Worm (Caenorhabditis elegans) whole organism, mixed stage, embryonic: Measurements from ENCODE around the gene ttbk-2.1.
"Not testable (repeated sequence)": the region's sequence is repeated elsewhere in the genome, so short reads cannot be mapped to it uniquely, and the experiment has no call there.

Experiments used
- M03D4.4 ChIP-seq: sonication (generic microtip); optimal IDR thresholded peaks from 2 replicates; lab custom pipeline; 2017; ENCODE audit warnings: mild to moderate bottlenecking, missing genetic modification characterization, missing compliant biosample characterization
- bed-3 ChIP-seq: fragments of 200-800 bp; sonication (Bioruptor generic); optimal IDR thresholded peaks from 3 replicates; lab custom pipeline; 2018; ENCODE audit warnings: mild to moderate bottlenecking, missing genetic modification characterization, moderate library complexity, missing compliant biosample characterization
- blmp-1 ChIP-seq: fragments of 150-350 bp; optimal IDR thresholded peaks from 2 replicates; lab custom pipeline; 2014; ENCODE audit warnings: missing biosample characterization, missing genetic modification characterization
- ceh-39 ChIP-seq: fragments of 150-350 bp; optimal IDR thresholded peaks from 2 replicates; lab custom pipeline; 2014; ENCODE audit warnings: missing biosample characterization, missing genetic modification characterization
- ceh-43 ChIP-seq: fragments of 200-800 bp; sonication (Bioruptor generic); optimal IDR thresholded peaks from 2 replicates; lab custom pipeline; 2018; ENCODE audit warnings: mild to moderate bottlenecking, missing genetic modification characterization, moderate library complexity, missing compliant biosample characterization
- ceh-83 ChIP-seq: fragments of 200-800 bp; sonication (Bioruptor generic); optimal IDR thresholded peaks from 2 replicates; lab custom pipeline; 2018; ENCODE audit warnings: mild to moderate bottlenecking, missing genetic modification characterization, missing compliant biosample characterization
- ces-1 ChIP-seq: fragments of 150-350 bp; optimal IDR thresholded peaks from 2 replicates; lab custom pipeline; 2014; ENCODE audit warnings: missing biosample characterization, missing genetic modification reagents, missing genetic modification characterization
- cnd-1 ChIP-seq: fragments of 200-800 bp; sonication (Bioruptor generic); optimal IDR thresholded peaks from 2 replicates; lab custom pipeline; 2018; ENCODE audit warnings: mild to moderate bottlenecking, missing genetic modification characterization, missing compliant biosample characterization
- drap-1 ChIP-seq: fragments of 200-800 bp; sonication (Bioruptor generic); optimal IDR thresholded peaks from 3 replicates; lab custom pipeline; 2018; ENCODE audit warnings: mild to moderate bottlenecking, missing genetic modification characterization, missing compliant biosample characterization
- elt-1 ChIP-seq: sonication (generic microtip); optimal IDR thresholded peaks from 2 replicates; lab custom pipeline; 2017; ENCODE audit warnings: missing genetic modification characterization, mild to moderate bottlenecking, missing compliant biosample characterization, antibody characterized with exemption, moderate library complexity, borderline replicate concordance; ENCODE audit not compliant: insufficient read depth
- elt-3 ChIP-seq: fragments of 150-350 bp; optimal IDR thresholded peaks from 2 replicates; lab custom pipeline; 2014; ENCODE audit warnings: missing biosample characterization, missing genetic modification characterization
- flh-1 ChIP-seq: fragments of 200-800 bp; sonication (Bioruptor generic); optimal IDR thresholded peaks from 2 replicates; lab custom pipeline; 2018; ENCODE audit warnings: mild to moderate bottlenecking, missing genetic modification characterization, moderate library complexity, missing compliant biosample characterization
- ham-2 ChIP-seq: fragments of 200-800 bp; sonication (Bioruptor generic); optimal IDR thresholded peaks from 2 replicates; lab custom pipeline; 2018; ENCODE audit warnings: mild to moderate bottlenecking, missing genetic modification characterization, missing compliant biosample characterization
- hlh-1 ChIP-seq: fragments of 150-350 bp; optimal IDR thresholded peaks from 2 replicates; lab custom pipeline; 2014; ENCODE audit warnings: missing biosample characterization, missing genetic modification reagents, missing genetic modification characterization
- lin-13 ChIP-seq: fragments of 150-350 bp; optimal IDR thresholded peaks from 2 replicates; lab custom pipeline; 2014; ENCODE audit warnings: missing biosample characterization, missing genetic modification characterization
- lsy-2 ChIP-seq: fragments of 150-350 bp; optimal IDR thresholded peaks from 2 replicates; lab custom pipeline; 2014; ENCODE audit warnings: missing biosample characterization, missing genetic modification characterization
- mab-5 ChIP-seq: fragments of 150-350 bp; optimal IDR thresholded peaks from 2 replicates; lab custom pipeline; 2014; ENCODE audit warnings: missing biosample characterization, missing genetic modification characterization
- mep-1 ChIP-seq: fragments of 150-350 bp; optimal IDR thresholded peaks from 2 replicates; lab custom pipeline; 2017; ENCODE audit warnings: missing biosample characterization, missing genetic modification reagents, missing genetic modification characterization, inconsistent platforms
- mls-2 ChIP-seq: sonication (generic microtip); optimal IDR thresholded peaks from 2 replicates; lab custom pipeline; 2016; ENCODE audit warnings: mild to moderate bottlenecking, missing genetic modification characterization, moderate library complexity, missing compliant biosample characterization
- nhr-12 ChIP-seq: fragments of 150-350 bp; optimal IDR thresholded peaks from 2 replicates; lab custom pipeline; 2014; ENCODE audit warnings: missing biosample characterization, missing genetic modification characterization
- nhr-2 ChIP-seq: fragments of 150-350 bp; optimal IDR thresholded peaks from 2 replicates; lab custom pipeline; 2014; ENCODE audit warnings: missing biosample characterization, missing genetic modification characterization
- nhr-237 ChIP-seq: fragments of 150-350 bp; optimal IDR thresholded peaks from 2 replicates; lab custom pipeline; 2014; ENCODE audit warnings: missing biosample characterization, missing genetic modification characterization
- nhr-28 ChIP-seq: fragments of 150-350 bp; optimal IDR thresholded peaks from 2 replicates; lab custom pipeline; 2014; ENCODE audit warnings: missing biosample characterization, missing genetic modification characterization
- nhr-76 ChIP-seq: sonication (generic microtip); optimal IDR thresholded peaks from 2 replicates; lab custom pipeline; 2017; ENCODE audit warnings: missing biosample characterization, missing genetic modification characterization
- pha-4 ChIP-seq: fragments of 150-350 bp; optimal IDR thresholded peaks from 2 replicates; lab custom pipeline; 2018; ENCODE audit warnings: missing biosample characterization, missing genetic modification reagents, missing genetic modification characterization
- sem-2 ChIP-seq: fragments of 200-800 bp; sonication (Bioruptor generic); optimal IDR thresholded peaks from 2 replicates; lab custom pipeline; 2018; ENCODE audit warnings: mild to moderate bottlenecking, missing genetic modification characterization, missing compliant biosample characterization
- snpc-4 ChIP-seq: fragments of 150-350 bp; optimal IDR thresholded peaks from 2 replicates; lab custom pipeline; 2014; ENCODE audit warnings: missing biosample characterization, missing genetic modification characterization
- sptf-1 ChIP-seq: sonication (generic microtip); optimal IDR thresholded peaks from 2 replicates; lab custom pipeline; 2017; ENCODE audit warnings: mild to moderate bottlenecking, missing genetic modification characterization, moderate library complexity, missing compliant biosample characterization
- tbx-8 ChIP-seq: fragments of 200-800 bp; sonication (Bioruptor generic); optimal IDR thresholded peaks from 2 replicates; lab custom pipeline; 2018; ENCODE audit warnings: mild to moderate bottlenecking, missing genetic modification characterization, moderate library complexity, missing compliant biosample characterization
- unc-120 ChIP-seq: sonication (generic microtip); optimal IDR thresholded peaks from 2 replicates; lab custom pipeline; 2017; ENCODE audit warnings: missing genetic modification characterization, missing compliant biosample characterization; ENCODE audit not compliant: poor library complexity, severe bottlenecking
- unc-39 ChIP-seq: fragments of 150-350 bp; optimal IDR thresholded peaks from 2 replicates; lab custom pipeline; 2014; ENCODE audit warnings: missing biosample characterization, missing genetic modification characterization
- unc-62 ChIP-seq: fragments of 150-350 bp; optimal IDR thresholded peaks from 2 replicates; lab custom pipeline; 2014; ENCODE audit warnings: missing biosample characterization, missing genetic modification reagents, missing genetic modification characterization
- zip-8 ChIP-seq: fragments of 150-350 bp; optimal IDR thresholded peaks from 2 replicates; lab custom pipeline; 2014; ENCODE audit warnings: missing biosample characterization, missing genetic modification characterization

ttbk-2.1 gene

DNA sequence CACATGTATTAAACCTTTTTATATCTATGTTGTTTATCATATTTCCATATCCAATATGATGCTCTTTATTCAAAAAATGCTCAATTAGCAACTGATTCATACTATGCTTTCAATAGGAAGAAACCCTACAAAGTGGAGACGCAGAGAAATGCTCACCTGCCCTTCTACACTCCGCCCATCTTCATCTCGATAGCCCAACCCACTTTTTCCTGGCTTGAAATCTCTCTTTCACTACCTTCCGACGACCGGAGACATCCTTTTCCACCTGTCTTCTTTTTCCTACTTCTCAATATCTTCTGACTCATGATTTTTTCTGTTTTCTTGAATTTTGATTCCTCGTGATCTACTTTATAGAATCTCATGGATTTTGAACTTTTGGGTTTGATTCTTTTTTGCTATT lies 30.4 kb downstream of the ttbk-2.1 start:
- no peak for TF ChIP-seq nhr-237 (tag; lab: Kevin White, UChicago)
- TF ChIP-seq sem-2 (GFP tag; lab: Kevin White, UChicago), result no peak
- TF ChIP-seq drap-1 (GFP tag; lab: Kevin White, UChicago), result no peak
- TF ChIP-seq nhr-12 (tag; lab: Kevin White, UChicago), result no peak
- TF ChIP-seq nhr-76, result no peak
- no peak for TF ChIP-seq mls-2 (tag; lab: Kevin White, UChicago)
- TF ChIP-seq ces-1, result no peak
- no peak for TF ChIP-seq tbx-8
- TF ChIP-seq M03D4.4 (tag; lab: Kevin White, UChicago), result no peak

DNA sequence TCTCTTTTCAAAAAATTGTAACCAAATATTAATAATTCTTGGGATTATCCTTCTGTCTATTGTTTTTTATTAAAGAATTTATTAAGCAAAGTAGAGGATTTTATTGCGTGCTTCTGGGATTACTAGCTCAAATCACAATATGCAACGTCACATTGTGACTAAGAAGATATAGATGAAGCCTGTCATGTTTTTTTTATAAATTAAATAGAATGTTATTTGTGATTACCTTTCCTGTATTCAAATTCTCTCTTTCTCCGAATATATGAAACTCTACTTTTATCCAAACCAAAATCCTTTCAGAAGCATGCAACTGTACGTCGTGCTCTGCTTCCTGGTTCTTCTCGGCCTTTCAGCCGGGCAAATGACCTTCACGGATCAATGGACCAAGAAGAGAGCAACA lies 32.1 kb downstream of the ttbk-2.1 start, which contains the start of gene nlp-47:
nlp-47 (plus strand) TSS at position 301 of the 400 bp plus-strand sequence.
- TF ChIP-seq tbx-8 (no peak), drap-1 (GFP tag; lab: Kevin White, UChicago) (no peak), ceh-43 (GFP tag; lab: Kevin White, UChicago) (no peak), unc-120 (no peak), zip-8 (tag; lab: Kevin White, UChicago) (no peak), unc-62 (no peak)

DNA sequence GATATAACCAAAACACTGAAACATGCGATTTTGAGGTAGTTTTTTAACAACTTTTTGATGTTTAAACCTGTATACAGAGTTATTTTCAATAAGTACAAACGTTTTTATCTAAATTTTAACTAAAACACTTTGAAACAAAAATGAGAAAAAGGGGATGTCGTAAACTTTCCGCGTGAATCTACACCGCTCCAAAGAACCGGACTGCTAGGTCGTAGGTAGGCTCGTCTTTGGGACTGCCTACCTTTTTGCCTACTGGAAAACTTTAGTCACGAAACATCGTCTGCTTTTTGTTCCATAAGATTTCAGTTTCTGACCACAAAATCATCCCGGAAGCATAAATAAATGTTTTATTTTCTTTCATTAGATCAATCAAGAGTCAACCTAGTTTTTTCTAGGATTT lies 32.7 kb downstream of the ttbk-2.1 start:
- no peak for TF ChIP-seq elt-3 (tag; lab: Kevin White, UChicago)
- no peak for TF ChIP-seq mab-5 (tag; lab: Kevin White, UChicago)
- no peak for TF ChIP-seq hlh-1 (tag; lab: Kevin White, UChicago)
- no peak for TF ChIP-seq lsy-2 (tag; lab: Kevin White, UChicago)
- TF ChIP-seq blmp-1 (tag; lab: Kevin White, UChicago), result no peak
- TF ChIP-seq elt-1 (tag; lab: Kevin White, UChicago), result no peak

DNA sequence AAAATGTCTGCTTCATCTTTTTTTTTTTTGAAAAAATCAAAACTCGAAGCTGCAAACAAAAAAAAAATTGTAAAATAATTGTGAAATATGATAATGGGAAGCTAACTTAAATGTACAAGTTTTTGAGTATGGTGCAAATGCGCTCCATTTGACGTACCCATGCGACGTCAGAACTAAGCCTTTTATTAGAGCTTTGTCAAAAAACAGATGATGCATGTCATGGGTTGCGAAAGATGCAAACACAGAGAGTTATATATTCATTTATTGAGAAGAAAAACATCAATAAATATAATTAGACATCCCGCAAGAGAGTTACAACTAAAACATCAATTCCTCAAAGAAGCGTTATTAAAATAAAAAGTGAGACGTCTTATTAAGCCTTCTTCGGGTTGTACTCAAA lies 36.0 kb downstream of the ttbk-2.1 start:
- TF ChIP-seq mep-1 (tag; lab: Kevin White, UChicago) (no peak), pha-4 (no peak), hlh-1 (tag; lab: Kevin White, UChicago) (no peak), mls-2 (tag; lab: Kevin White, UChicago) (no peak), blmp-1 (tag; lab: Kevin White, UChicago) (no peak), ceh-39 (tag; lab: Kevin White, UChicago) (no peak), bed-3 (GFP tag; lab: Kevin White, UChicago) (no peak), elt-3 (tag; lab: Kevin White, UChicago) (no peak), flh-1 (GFP tag; lab: Kevin White, UChicago) (no peak), ces-1 (no peak), tbx-8 (no peak), nhr-2 (no peak), drap-1 (GFP tag; lab: Kevin White, UChicago) (no peak), nhr-237 (tag; lab: Kevin White, UChicago) (no peak), elt-1 (tag; lab: Kevin White, UChicago) (no peak), ceh-83 (GFP tag; lab: Kevin White, UChicago) (no peak), snpc-4 (tag; lab: Kevin White, UChicago) (no peak), M03D4.4 (tag; lab: Kevin White, UChicago) (no peak)

DNA sequence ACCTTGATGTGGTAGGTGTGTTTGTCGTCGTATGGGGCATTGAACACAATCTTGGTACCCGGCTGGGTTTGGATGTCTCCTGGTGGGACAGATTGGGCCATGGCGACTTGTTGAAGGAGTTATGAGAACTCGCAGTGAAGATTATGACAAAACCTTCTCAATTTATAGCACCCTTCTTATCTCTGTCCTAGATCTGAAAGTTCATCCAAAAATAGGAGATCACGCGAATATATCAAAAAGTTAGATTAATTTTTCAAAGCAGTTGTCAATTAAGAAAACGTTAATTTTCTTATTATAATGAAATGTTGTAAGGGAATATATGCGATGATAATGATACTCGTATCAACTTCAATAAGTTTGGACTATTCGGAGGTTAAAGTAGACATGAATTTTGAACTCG lies 36.8 kb downstream of the ttbk-2.1 start, which contains the start of gene msp-51:
msp-51 (minus strand) TSS at position 101 of the 400 bp plus-strand sequence.
- not testable (repeated sequence) for TF ChIP-seq unc-120; nhr-28 (tag; lab: Kevin White, UChicago); cnd-1 (tag; lab: Kevin White, UChicago)

DNA sequence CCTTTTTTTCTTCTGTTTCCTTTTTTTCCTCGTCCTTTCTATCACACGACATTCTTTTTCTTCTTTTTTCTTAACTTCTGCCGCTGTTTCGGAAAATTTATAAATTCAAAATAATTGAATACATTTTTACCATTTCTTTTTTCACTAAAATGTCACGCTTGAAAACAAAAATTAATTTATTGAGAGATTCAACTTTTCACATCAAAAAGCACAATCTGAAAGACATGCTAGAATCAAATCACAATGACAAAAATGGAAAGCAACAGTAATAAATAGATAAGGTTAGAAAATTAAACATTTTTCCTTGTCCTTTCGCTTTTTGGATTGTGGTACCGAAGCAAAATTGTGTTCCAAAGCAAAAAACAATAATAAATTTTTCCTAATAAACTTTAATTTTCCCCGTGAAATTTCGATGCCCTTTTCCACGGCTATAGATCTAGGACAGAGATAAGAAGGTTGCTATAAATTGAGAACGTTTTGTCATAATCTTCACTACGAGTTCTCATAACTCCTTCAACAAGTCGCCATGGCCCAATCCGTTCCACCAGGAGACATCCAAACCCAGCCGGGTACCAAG lies 39.0 kb downstream of the ttbk-2.1 start, which contains the start of the genes ZK354.6 and msp-113:
ZK354.6 (minus strand) TSS at position 101 of the 577 bp plus-strand sequence.
msp-113 (plus strand) TSS at position 527 of the 577 bp plus-strand sequence.
- TF ChIP-seq lin-13 (tag; lab: Kevin White, UChicago) (no peak), mep-1 (tag; lab: Kevin White, UChicago) (no peak), ceh-43 (GFP tag; lab: Kevin White, UChicago) (no peak), unc-39 (tag; lab: Kevin White, UChicago) (no peak), ces-1 (no peak), nhr-76 (no peak), blmp-1 (tag; lab: Kevin White, UChicago) (no peak), mab-5 (tag; lab: Kevin White, UChicago) (no peak), sptf-1 (tag; lab: Kevin White, UChicago) (no peak), ham-2 (GFP tag; lab: Kevin White, UChicago) (no peak), nhr-237 (tag; lab: Kevin White, UChicago) (no peak), flh-1 (GFP tag; lab: Kevin White, UChicago) (no peak), ceh-39 (tag; lab: Kevin White, UChicago) (no peak)
